Fruit fly (Drosophila melanogaster): ENCODE measurements around the gene CG31546.

The CG31546 gene

dm6 chr3R:5633437-5633836 lies 2.0 kb downstream of the CG31546 start, which contains the start of gene CG12171:
Gene CG12171 (plus strand): TSS chr3R:5633627.
- TF ChIP-seq CG14655 (GFP tag; optimal IDR thresholded peaks at IDR 0.05) (no peak), Pif1A (GFP tag; optimal IDR thresholded peaks at IDR 0.05) (no peak), CG34367 (tag; optimal IDR thresholded peaks at IDR 0.05) (no peak), EcR (GFP tag; optimal IDR thresholded peaks at IDR 0.05) (peak; percentile 18)

DNA sequence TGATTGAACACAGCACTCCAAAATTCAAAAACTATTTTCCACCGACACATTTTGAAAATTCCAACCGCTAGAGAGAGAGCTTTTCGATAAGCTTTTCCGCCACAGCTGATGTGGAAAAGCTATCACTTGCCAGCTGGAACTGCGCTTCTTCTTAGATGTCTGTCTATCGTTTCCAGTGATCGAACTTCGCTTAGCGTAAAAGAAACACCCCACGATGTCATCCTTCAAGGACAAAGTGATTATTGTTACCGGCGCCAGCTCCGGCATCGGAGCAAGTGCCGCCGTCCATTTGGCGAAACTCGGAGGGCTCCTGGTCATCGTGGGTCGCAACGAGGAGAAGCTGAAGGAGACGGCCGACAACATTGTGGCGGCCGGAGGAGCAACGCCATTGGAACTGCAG lies 3.2 kb downstream of the CG31546 start, which contains the start of gene CG31549:
Gene CG31549 (plus strand): TSS at position 11 of the 400 bp plus-strand sequence.
- no peak for TF ChIP-seq CG13204 (GFP tag; optimal IDR thresholded peaks at IDR 0.05)
- TF ChIP-seq CG9948 (tag; optimal IDR thresholded peaks at IDR 0.05), result no peak
- TF ChIP-seq CG4496 (GFP tag; IDR thresholded peaks at IDR 0.05), result no peak
- TF ChIP-seq CG15710 (tag; optimal IDR thresholded peaks at IDR 0.05), result no peak
- no peak for TF ChIP-seq CG8301 (tag; optimal IDR thresholded peaks at IDR 0.05)
- TF ChIP-seq CG32121 (GFP tag; IDR thresholded peaks at IDR 0.05), result no peak
- no peak for TF ChIP-seq EcR (GFP tag; optimal IDR thresholded peaks at IDR 0.05)
- TF ChIP-seq Ets98B (GFP tag; IDR thresholded peaks at IDR 0.05), result no peak

DNA sequence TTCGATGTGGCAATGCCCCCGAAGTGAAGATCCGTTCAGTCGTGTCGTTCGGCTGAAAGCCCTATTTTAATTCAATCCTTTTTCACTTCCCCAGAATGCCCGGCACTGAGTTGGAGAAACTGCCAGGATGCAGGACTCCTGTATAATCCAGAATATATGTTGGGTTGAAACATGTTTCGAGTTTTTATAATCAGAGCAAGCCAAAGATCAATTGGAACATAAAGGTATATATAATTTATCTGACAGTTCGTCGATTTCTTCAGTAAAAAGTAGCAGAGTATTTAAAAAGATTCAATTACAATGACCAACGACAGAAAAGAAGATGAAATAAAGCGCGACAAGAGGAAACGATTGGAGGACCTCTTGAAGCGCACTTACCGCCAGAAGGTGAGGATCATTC lies 7.9 kb downstream of the CG31546 start, which contains the start of gene CG31551:
Gene CG31551 (plus strand): TSS at position 301 of the 400 bp plus-strand sequence.
- TF ChIP-seq Snoo (tag; optimal IDR thresholded peaks at IDR 0.05) (no peak), gl (tag; optimal IDR thresholded peaks at IDR 0.05) (no peak)

- TF ChIP-seq gl (tag; optimal IDR thresholded peaks at IDR 0.05) (peak; percentile 72), Pif1B (GFP tag; optimal IDR thresholded peaks at IDR 0.05) (no peak), Pif1A (GFP tag; optimal IDR thresholded peaks at IDR 0.05) (no peak), CG17806 (tag; optimal IDR thresholded peaks at IDR 0.05) (peak; percentile 34), EcR (GFP tag; optimal IDR thresholded peaks at IDR 0.05) (no peak), CG34367 (tag; optimal IDR thresholded peaks at IDR 0.05) (peak; percentile 83), CG8301 (tag; optimal IDR thresholded peaks at IDR 0.05) (peak; percentile 42), CG15710 (tag; optimal IDR thresholded peaks at IDR 0.05) (peak; percentile 63), Snoo (tag; optimal IDR thresholded peaks at IDR 0.05) (peak; percentile 94), CG9948 (tag; optimal IDR thresholded peaks at IDR 0.05) (peak; percentile 22)
These were observed 11.1 kb downstream of the CG31546 start, which contains the start of the genes Dph4, Spec2 and RpL13A for dm6 chr3R:5624115-5624878. Gene Dph4 (minus strand): TSS chr3R:5624125. Gene Spec2 (minus strand): TSS chr3R:5624125. Gene RpL13A (plus strand): TSS chr3R:5624474.

DNA sequence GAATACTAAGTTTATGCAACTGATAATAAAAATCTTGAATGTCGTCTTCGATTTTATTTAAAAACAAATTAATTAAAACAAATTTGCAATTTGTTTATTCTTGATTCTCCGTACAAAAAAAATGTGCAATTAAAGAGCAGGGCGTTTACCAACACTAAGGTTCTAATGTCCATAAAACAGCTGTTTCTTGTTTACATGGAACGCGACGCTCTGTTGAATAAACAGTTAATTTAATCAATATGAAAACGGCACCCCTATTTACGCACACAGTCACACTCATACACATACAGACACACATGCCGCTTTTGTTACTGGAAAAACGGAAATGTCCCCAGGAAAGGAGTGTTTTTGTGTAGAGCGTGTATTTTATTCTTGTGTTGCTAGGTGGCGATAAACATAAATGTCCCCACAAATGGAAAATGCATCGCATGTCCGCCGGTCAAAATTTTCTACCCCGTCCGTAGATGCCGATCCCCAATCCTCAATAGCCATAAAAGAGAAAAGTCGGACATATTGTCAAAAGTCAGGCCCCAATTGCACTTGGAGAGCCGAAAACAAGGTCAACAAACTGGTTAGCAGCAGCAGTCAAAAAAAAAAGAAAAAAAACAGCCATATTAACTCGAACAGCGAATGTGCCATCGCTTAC lies 12.3 kb downstream of the CG31546 start:
- TF ChIP-seq Pif1B (GFP tag; optimal IDR thresholded peaks at IDR 0.05), result peak; percentile 38
- TF ChIP-seq Pif1A (GFP tag; optimal IDR thresholded peaks at IDR 0.05), result peak; percentile 21
- no peak for TF ChIP-seq CG13204 (GFP tag; optimal IDR thresholded peaks at IDR 0.05)
- no peak for TF ChIP-seq CG8301 (tag; optimal IDR thresholded peaks at IDR 0.05)
- no peak for TF ChIP-seq CG34367 (tag; optimal IDR thresholded peaks at IDR 0.05)
- peak; percentile 27 for TF ChIP-seq gl (tag; optimal IDR thresholded peaks at IDR 0.05)
- no peak for TF ChIP-seq CG4496 (GFP tag; IDR thresholded peaks at IDR 0.05)
- no peak for TF ChIP-seq CG14655 (GFP tag; optimal IDR thresholded peaks at IDR 0.05)
- TF ChIP-seq rn (GFP tag; IDR thresholded peaks at IDR 0.05), result no peak
- peak; percentile 25 for TF ChIP-seq EcR (GFP tag; optimal IDR thresholded peaks at IDR 0.05)

- TF ChIP-seq EcR (GFP tag; optimal IDR thresholded peaks at IDR 0.05), result no peak
- no peak for TF ChIP-seq CG34367 (tag; optimal IDR thresholded peaks at IDR 0.05)
These were observed 13.0 kb downstream of the CG31546 start for dm6 chr3R:5622406-5622752.

DNA sequence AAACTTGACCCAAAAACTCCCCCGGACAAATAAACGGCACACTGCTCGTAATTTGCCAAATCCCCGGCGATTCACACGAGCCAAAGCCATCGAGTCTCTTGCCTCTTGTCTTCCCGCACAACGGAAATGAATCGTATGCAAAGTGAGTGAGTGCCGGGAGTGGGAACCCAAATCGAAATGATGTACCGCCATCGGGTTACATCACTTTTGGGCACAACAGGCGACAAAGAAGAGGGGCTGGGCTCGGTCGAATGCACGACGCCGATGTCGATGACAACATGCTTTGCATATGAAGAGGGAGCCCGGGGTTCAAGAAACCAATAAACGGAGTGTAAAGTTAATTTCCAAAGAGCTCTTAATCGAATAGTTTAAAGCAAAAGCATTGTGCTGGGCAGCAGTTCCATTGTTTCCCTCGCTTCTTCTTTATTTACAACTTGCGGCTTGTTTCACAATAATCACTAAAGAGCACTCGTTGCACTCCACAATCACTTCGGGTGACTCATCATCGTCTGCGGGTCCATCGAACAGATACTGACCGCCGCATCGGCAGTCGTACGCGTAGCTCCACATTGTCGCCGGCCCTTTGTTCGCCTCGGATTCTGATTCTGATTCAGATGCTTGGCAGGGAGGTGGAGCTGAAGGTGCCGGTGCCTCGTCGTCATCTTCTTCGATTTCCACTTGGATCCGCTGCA lies 13.6 kb downstream of the CG31546 start:
- TF ChIP-seq rn (GFP tag; IDR thresholded peaks at IDR 0.05) (no peak), Snoo (tag; optimal IDR thresholded peaks at IDR 0.05) (no peak), CG10348 (GFP tag; IDR thresholded peaks at IDR 0.05) (no peak), CG15710 (tag; optimal IDR thresholded peaks at IDR 0.05) (no peak), CG8159 (tag; optimal IDR thresholded peaks at IDR 0.05) (peak; percentile 27), CG4496 (GFP tag; IDR thresholded peaks at IDR 0.05) (peak; percentile 42; the same call in 1 of the 3 replicates), CG34367 (tag; optimal IDR thresholded peaks at IDR 0.05) (peak; percentile 18), CG17806 (tag; optimal IDR thresholded peaks at IDR 0.05) (no peak), Pif1A (GFP tag; optimal IDR thresholded peaks at IDR 0.05) (peak; percentile 4), CG9948 (tag; optimal IDR thresholded peaks at IDR 0.05) (no peak), Ets98B (GFP tag; IDR thresholded peaks at IDR 0.05) (no peak; the same call in 1 of the 2 replicates), CG32121 (GFP tag; IDR thresholded peaks at IDR 0.05) (no peak), CG12605 (GFP tag; IDR thresholded peaks at IDR 0.05) (peak; percentile 50), CG8301 (tag; optimal IDR thresholded peaks at IDR 0.05) (peak; percentile 4), Pif1B (GFP tag; optimal IDR thresholded peaks at IDR 0.05) (no peak), CG14655 (GFP tag; optimal IDR thresholded peaks at IDR 0.05) (peak; percentile 14), fd96Ca (GFP tag; IDR thresholded peaks at IDR 0.05) (0 out of 3 replicates have a peak, but pooled peaks have one; percentile 45), D1 (tag; optimal IDR thresholded peaks at IDR 0.05) (no peak), EcR (GFP tag; optimal IDR thresholded peaks at IDR 0.05) (peak; percentile 94), CG13204 (GFP tag; optimal IDR thresholded peaks at IDR 0.05) (peak; percentile 77), gl (tag; optimal IDR thresholded peaks at IDR 0.05) (peak; percentile 82)

Measured in whole organism, pupa.